Fruit fly (Drosophila melanogaster) whole organism, embryonic: ENCODE measurements around the gene Gr2a.

Experiments
- CG10366 ChIP-seq: fragments of 200-800 bp; sonication (Bioruptor generic); IDR thresholded peaks from 2 replicates; pipeline ENCODE4 v1.3.6; 2022; ENCODE audit warnings: missing biosample characterization, missing genetic modification characterization
- CG11085 ChIP-seq: fragments of 200-800 bp; sonication (Bioruptor generic); IDR thresholded peaks from 2 replicates; pipeline ENCODE4 v1.3.6; 2022; ENCODE audit warnings: missing biosample characterization, missing genetic modification characterization
- CG11093 ChIP-seq: fragments of 200-800 bp; sonication (Bioruptor generic); IDR thresholded peaks from 3 replicates; pipeline ENCODE4 v1.3.6; 2022; ENCODE audit warnings: missing biosample characterization, missing genetic modification characterization
- CG12071 ChIP-seq: fragments of 200-800 bp; sonication (Bioruptor generic); optimal IDR thresholded peaks from 3 replicates; lab custom pipeline; 2018; ENCODE audit warnings: missing biosample characterization, mild to moderate bottlenecking, missing genetic modification characterization
- CG12155 ChIP-seq: fragments of 200-800 bp; sonication (Bioruptor generic); optimal IDR thresholded peaks from 3 replicates; lab custom pipeline; 2016; ENCODE audit warnings: missing biosample characterization, missing genetic modification characterization
- CG12219 ChIP-seq: fragments of 200-800 bp; sonication (Bioruptor generic); optimal IDR thresholded peaks from 3 replicates; lab custom pipeline; 2018; ENCODE audit warnings: missing biosample characterization, mild to moderate bottlenecking, missing genetic modification characterization
- CG1233 ChIP-seq: fragments of 200-800 bp; sonication (Bioruptor generic); optimal IDR thresholded peaks from 4 replicates; lab custom pipeline; 2018; ENCODE audit warnings: missing biosample characterization, mild to moderate bottlenecking, missing genetic modification characterization
- CG13296 ChIP-seq: fragments of 200-800 bp; sonication (Bioruptor generic); optimal IDR thresholded peaks from 3 replicates; lab custom pipeline; 2018; ENCODE audit warnings: missing biosample characterization, mild to moderate bottlenecking, missing genetic modification characterization
- CG14710 ChIP-seq: fragments of 200-800 bp; sonication (Bioruptor generic); optimal IDR thresholded peaks from 3 replicates; lab custom pipeline; 2019; ENCODE audit warnings: missing biosample characterization, mild to moderate bottlenecking, missing genetic modification characterization, moderate library complexity
- CG15514 ChIP-seq: fragments of 200-800 bp; sonication (Bioruptor generic); optimal IDR thresholded peaks from 3 replicates; lab custom pipeline; 2017; ENCODE audit warnings: missing biosample characterization, missing genetic modification characterization, mild to moderate bottlenecking, moderate library complexity, missing genetic modification reagents
- CG17186 ChIP-seq: fragments of 200-800 bp; sonication (Bioruptor generic); optimal IDR thresholded peaks from 3 replicates; lab custom pipeline; 2017; ENCODE audit warnings: missing biosample characterization, missing genetic modification reagents, missing genetic modification characterization
- CG17612 ChIP-seq: fragments of 200-800 bp; sonication (Bioruptor generic); IDR thresholded peaks from 2 replicates; pipeline ENCODE4 v1.3.6; 2022; ENCODE audit warnings: missing biosample characterization, missing genetic modification characterization
- CG18262 ChIP-seq: fragments of 200-800 bp; optimal IDR thresholded peaks from 3 replicates; lab custom pipeline; 2019; ENCODE audit warnings: missing biosample characterization, mild to moderate bottlenecking, missing genetic modification characterization, moderate library complexity
- CG31441 ChIP-seq: fragments of 200-800 bp; sonication (Bioruptor generic); IDR thresholded peaks from 2 replicates; pipeline ENCODE4 v1.3.6; 2022; ENCODE audit warnings: missing biosample characterization, missing genetic modification characterization
- CG43689 ChIP-seq: fragments of 200-800 bp; sonication (Bioruptor generic); IDR thresholded peaks from 2 replicates; pipeline ENCODE4 v1.3.6; 2022; ENCODE audit warnings: missing biosample characterization, missing genetic modification characterization
- CG4404 ChIP-seq: fragments of 200-800 bp; sonication (Bioruptor generic); IDR thresholded peaks from 2 replicates; pipeline ENCODE4 v1.3.6; 2022; ENCODE audit warnings: missing biosample characterization, missing genetic modification characterization
- CG7928 ChIP-seq: fragments of 200-800 bp; sonication (Bioruptor generic); optimal IDR thresholded peaks from 2 replicates; lab custom pipeline; 2017; ENCODE audit warnings: missing biosample characterization, mild to moderate bottlenecking, missing genetic modification characterization
- CG9727 ChIP-seq: fragments of 200-800 bp; sonication (Bioruptor generic); optimal IDR thresholded peaks from 3 replicates; lab custom pipeline; 2017; ENCODE audit warnings: missing biosample characterization, mild to moderate bottlenecking, missing genetic modification characterization
- CG9797 ChIP-seq: fragments of 200-800 bp; sonication (Bioruptor generic); optimal IDR thresholded peaks from 3 replicates; lab custom pipeline; 2018; ENCODE audit warnings: missing biosample characterization, mild to moderate bottlenecking, missing genetic modification characterization
- CkIIα-i1 ChIP-seq: fragments of 200-800 bp; sonication (Bioruptor generic); IDR thresholded peaks from 2 replicates; pipeline ENCODE4 v1.3.6; 2022; ENCODE audit warnings: missing biosample characterization, missing genetic modification characterization
- Dfd ChIP-seq, 2 experiments: fragments of >200 bp; optimal IDR thresholded peaks; 2 replicates each; lab custom pipeline; 2017; ENCODE audit warnings: missing biosample characterization in 2 of 2, missing genetic modification characterization in 2 of 2
- Dll ChIP-seq: fragments of 200-800 bp; sonication (Bioruptor generic); IDR thresholded peaks from 4 replicates; pipeline ENCODE4 v1.3.6; 2022; ENCODE audit warnings: missing biosample characterization, missing genetic modification characterization; ENCODE audit not compliant: partially characterized antibody
- H15 ChIP-seq: fragments of 200-800 bp; sonication (Bioruptor generic); IDR thresholded peaks from 3 replicates; pipeline ENCODE4 v1.3.6; 2022; ENCODE audit warnings: missing biosample characterization, missing genetic modification characterization
- HHEX ChIP-seq: fragments of 200-800 bp; sonication (Bioruptor generic); optimal IDR thresholded peaks from 3 replicates; lab custom pipeline; 2017; ENCODE audit warnings: missing biosample characterization, mild to moderate bottlenecking, missing genetic modification characterization, missing genetic modification reagents
- Hr3 ChIP-seq: fragments of 200-800 bp; sonication (Bioruptor generic); optimal IDR thresholded peaks from 3 replicates; lab custom pipeline; 2016; ENCODE audit warnings: missing biosample characterization, missing genetic modification characterization
- Hr78 ChIP-seq, 2 experiments: fragments of 200-800 bp in 1 of 2; fragments of >200 bp in 1 of 2; sonication (Bioruptor generic) in 1 of 2; optimal IDR thresholded peaks; 2 replicates each; lab custom pipeline; 2017 to 2019; ENCODE audit warnings: missing biosample characterization in 2 of 2, missing genetic modification characterization in 2 of 2, mild to moderate bottlenecking in 1 of 2, moderate library complexity in 1 of 2
- Jarid2 ChIP-seq: fragments of 200-800 bp; sonication (Bioruptor generic); optimal IDR thresholded peaks from 3 replicates; lab custom pipeline; 2017; ENCODE audit warnings: mild to moderate bottlenecking, missing biosample characterization, missing genetic modification reagents, missing genetic modification characterization
- MTF-1 ChIP-seq: fragments of 200-800 bp; sonication (Bioruptor generic); optimal IDR thresholded peaks from 2 replicates; lab custom pipeline; 2018; ENCODE audit warnings: missing biosample characterization, mild to moderate bottlenecking, missing genetic modification characterization, borderline replicate concordance
- NC2α ChIP-seq: fragments of 200-800 bp; sonication (Bioruptor generic); optimal IDR thresholded peaks from 2 replicates; lab custom pipeline; 2016; ENCODE audit warnings: missing biosample characterization, missing genetic modification characterization
- NK7.1 ChIP-seq: fragments of 200-800 bp; sonication (Bioruptor generic); optimal IDR thresholded peaks from 3 replicates; lab custom pipeline; 2016; ENCODE audit warnings: missing biosample characterization, missing genetic modification characterization
- Neu2 ChIP-seq: fragments of 200-800 bp; sonication (Bioruptor generic); optimal IDR thresholded peaks from 3 replicates; lab custom pipeline; 2016; ENCODE audit warnings: missing biosample characterization, missing genetic modification characterization, borderline replicate concordance
- Oli ChIP-seq: fragments of 200-800 bp; sonication (Bioruptor generic); optimal IDR thresholded peaks from 2 replicates; lab custom pipeline; 2018; ENCODE audit warnings: missing biosample characterization, mild to moderate bottlenecking, missing genetic modification characterization, moderate library complexity
- Rfx ChIP-seq: fragments of 200-800 bp; sonication (Bioruptor generic); IDR thresholded peaks from 2 replicates; pipeline ENCODE4 v1.3.6; 2022; ENCODE audit warnings: missing biosample characterization, missing genetic modification characterization
- Scr ChIP-seq: fragments of 200-800 bp; sonication (Bioruptor generic); IDR thresholded peaks from 2 replicates; pipeline ENCODE4 v1.3.6; 2022; ENCODE audit warnings: missing biosample characterization, missing genetic modification characterization; ENCODE audit not compliant: partially characterized antibody
- Xrp1 ChIP-seq: fragments of 200-800 bp; sonication (Bioruptor generic); IDR thresholded peaks from 2 replicates; pipeline ENCODE4 v1.3.6; 2022; ENCODE audit warnings: missing biosample characterization, missing genetic modification characterization
- ara ChIP-seq: fragments of 200-800 bp; sonication (Bioruptor generic); IDR thresholded peaks from 2 replicates; pipeline ENCODE4 v1.3.6; 2022; ENCODE audit warnings: missing biosample characterization, missing genetic modification characterization
- bbx ChIP-seq: fragments of 200-800 bp; sonication (Bioruptor generic); IDR thresholded peaks from 2 replicates; pipeline ENCODE4 v1.3.6; 2022; ENCODE audit warnings: missing biosample characterization, missing genetic modification characterization; ENCODE audit not compliant: partially characterized antibody
- croc ChIP-seq: fragments of 200-800 bp; sonication (Bioruptor generic); conservative IDR thresholded peaks from 3 replicates; pipeline ENCODE4 v1.3.6; 2022; ENCODE audit warnings: missing biosample characterization, missing genetic modification characterization
- dati ChIP-seq: fragments of 200-800 bp; sonication (Bioruptor generic); IDR thresholded peaks from 2 replicates; pipeline ENCODE4 v1.3.6; 2022; ENCODE audit warnings: missing biosample characterization, missing genetic modification characterization
- dimm ChIP-seq: fragments of 200-800 bp; sonication (Bioruptor generic); IDR thresholded peaks from 2 replicates; pipeline ENCODE4 v1.3.6; 2022; ENCODE audit warnings: missing biosample characterization, missing genetic modification characterization
- gem ChIP-seq: fragments of 200-800 bp; sonication (Bioruptor generic); optimal IDR thresholded peaks from 2 replicates; lab custom pipeline; 2019; ENCODE audit warnings: missing biosample characterization, mild to moderate bottlenecking, missing genetic modification characterization, moderate library complexity
- hkb ChIP-seq, 2 experiments: fragments of 200-800 bp in 1 of 2; fragments of >200 bp in 1 of 2; sonication (Bioruptor generic) in 1 of 2; IDR thresholded peaks in 1 of 2; optimal IDR thresholded peaks in 1 of 2; 2 replicates each; pipeline versions ENCODE4 v1.3.6 to Lab custom; 2017 to 2022; ENCODE audit warnings: missing biosample characterization in 1 of 2, missing genetic modification characterization in 1 of 2
- mirr ChIP-seq: fragments of 200-800 bp; sonication (Bioruptor generic); optimal IDR thresholded peaks from 3 replicates; lab custom pipeline; 2018; ENCODE audit warnings: missing biosample characterization, mild to moderate bottlenecking, missing genetic modification characterization
- nau ChIP-seq: fragments of 200-800 bp; sonication (Bioruptor generic); optimal IDR thresholded peaks from 3 replicates; lab custom pipeline; 2017; ENCODE audit warnings: missing biosample characterization, mild to moderate bottlenecking, missing genetic modification characterization, missing genetic modification reagents
- onecut ChIP-seq: fragments of 200-800 bp; sonication (Bioruptor generic); IDR thresholded peaks from 2 replicates; pipeline ENCODE4 v1.3.6; 2022; ENCODE audit warnings: missing biosample characterization, missing genetic modification characterization
- ro ChIP-seq: fragments of 200-800 bp; sonication (Bioruptor generic); IDR thresholded peaks from 2 replicates; pipeline ENCODE4 v1.3.6; 2022; ENCODE audit warnings: missing biosample characterization, missing genetic modification characterization
- salm ChIP-seq: fragments of 200-800 bp; sonication (Bioruptor generic); optimal IDR thresholded peaks from 2 replicates; lab custom pipeline; 2018; ENCODE audit warnings: missing biosample characterization, mild to moderate bottlenecking, missing genetic modification characterization
- tll ChIP-seq, 2 experiments: fragments of 200-800 bp in 1 of 2; fragments of >200 bp in 1 of 2; sonication (Bioruptor generic) in 1 of 2; optimal IDR thresholded peaks; 2 replicates each; lab custom pipeline; 2017 to 2019; ENCODE audit warnings: missing biosample characterization in 2 of 2, missing genetic modification characterization in 2 of 2, mild to moderate bottlenecking in 1 of 2, moderate library complexity in 1 of 2

The Gr2a gene

dm6 chrX:1482840-1483518, 30.7 kb downstream of the Gr2a start, which contains the start of the genes sta and inc (continued):
- TF ChIP-seq CG9727 (GFP tag; lab: Kevin White, UChicago) (peak; percentile 71), CG14710 (peak; percentile 75), CG12219 (GFP tag; lab: Kevin White, UChicago) (peak; percentile 64), Rfx (peak; percentile 80), Hr3 (GFP tag; lab: Kevin White, UChicago) (no peak), croc (GFP tag; lab: Robert Waterston, UW) (no peak; the same call in 2 of the 3 replicates), NK7.1 (GFP tag; lab: Kevin White, UChicago) (no peak), HHEX (peak; percentile 87), dati (no peak), dimm (GFP tag; lab: Robert Waterston, UW) (no peak), Neu2 (GFP tag; lab: Kevin White, UChicago) (no peak), CG9797 (GFP tag; lab: Kevin White, UChicago) (peak; percentile 99), CG31441 (peak; percentile 72), bbx (GFP tag; lab: Robert Waterston, UW) (no peak), CG7928 (GFP tag; lab: Kevin White, UChicago) (peak; percentile 15), CG12155 (GFP tag; lab: Kevin White, UChicago) (peak; percentile 34), CG11093 (GFP tag; lab: Robert Waterston, UW) (no peak), CkIIα-i1 (GFP tag; lab: Robert Waterston, UW) (no peak), mirr (GFP tag; lab: Kevin White, UChicago) (peak; percentile 81), CG18262 (tag; lab: Kevin White, UChicago) (peak; percentile 63), Jarid2 (GFP tag; lab: Kevin White, UChicago) (peak; percentile 76), Oli (tag; lab: Kevin White, UChicago) (peak; percentile 31), gem (tag; lab: Kevin White, UChicago) (no peak), hkb (optimal IDR thresholded peaks at IDR 0.05; lab: Kevin White, UChicago) (peak; percentile 35), hkb (GFP tag; IDR thresholded peaks at IDR 0.05; lab: Robert Waterston, UW) (peak; percentile 74), CG1233 (GFP tag; lab: Kevin White, UChicago) (peak; percentile 64), CG10366 (GFP tag; lab: Robert Waterston, UW) (no peak; the same call in 1 of the 2 replicates), ara (GFP tag; lab: Robert Waterston, UW) (no peak), CG17612 (GFP tag; lab: Robert Waterston, UW) (no peak), onecut (peak; percentile 81), CG13296 (peak; percentile 79), Scr (GFP tag; lab: Robert Waterston, UW) (peak; percentile 66), CG43689 (GFP tag; lab: Robert Waterston, UW) (no peak), H15 (GFP tag; lab: Robert Waterston, UW) (0 out of 3 replicates have a peak, but pooled peaks have one; percentile 23), tll (GFP tag; optimal IDR thresholded peaks at IDR 0.05; lab: Kevin White, UChicago) (no peak), Xrp1 (no peak), CG11085 (GFP tag; lab: Robert Waterston, UW) (no peak; the same call in 1 of the 2 replicates), nau (GFP tag; lab: Kevin White, UChicago) (no peak), MTF-1 (GFP tag; lab: Kevin White, UChicago) (peak; percentile 86), salm (tag; lab: Kevin White, UChicago) (peak; percentile 22), Hr78 (GFP tag; optimal IDR thresholded peaks at IDR 0.05; lab: Kevin White, UChicago) (no peak), CG17186 (GFP tag; lab: Kevin White, UChicago) (peak; percentile 84), Dfd (GFP tag; optimal IDR thresholded peaks at IDR 0.05; lab: Kevin White, UChicago) (no peak), NC2α (GFP tag; lab: Kevin White, UChicago) (peak; percentile 17), Dll (peak; percentile 64; the same call in 2 of the 4 replicates), CG15514 (peak; percentile 89), ro (no peak), CG12071 (GFP tag; lab: Kevin White, UChicago) (peak; percentile 77), CG4404 (no peak)
